Fruit fly (Drosophila melanogaster): ENCODE results near the gene CG42264.

Gene CG42264

dm6 chrX:5776547-5776946 is at the start of gene CG42264:
CG42264 (minus strand) TSS chrX:5776647.
- TF ChIP-seq Pif1B (GFP tag; optimal IDR thresholded peaks at IDR 0.05) (no peak), CG8159 (tag; optimal IDR thresholded peaks at IDR 0.05) (no peak), gl (tag; optimal IDR thresholded peaks at IDR 0.05) (no peak), CG9948 (tag; optimal IDR thresholded peaks at IDR 0.05) (no peak)

- TF ChIP-seq Pif1B (GFP tag; optimal IDR thresholded peaks at IDR 0.05): no peak
- no peak for TF ChIP-seq CG14655 (GFP tag; optimal IDR thresholded peaks at IDR 0.05)
- no peak for TF ChIP-seq Snoo (tag; optimal IDR thresholded peaks at IDR 0.05)
- TF ChIP-seq CG4496 (GFP tag; IDR thresholded peaks at IDR 0.05): 0 out of 3 replicates have a peak, but pooled peaks have one; percentile 15
- no peak for TF ChIP-seq CG8301 (tag; optimal IDR thresholded peaks at IDR 0.05)
Measured at dm6 chrX:5819972-5820371, 43.5 kb upstream of the CG42264 start.

- TF ChIP-seq CG9948 (tag; optimal IDR thresholded peaks at IDR 0.05) (no peak), Pif1B (GFP tag; optimal IDR thresholded peaks at IDR 0.05) (no peak), CG8159 (tag; optimal IDR thresholded peaks at IDR 0.05) (no peak), CG15710 (tag; optimal IDR thresholded peaks at IDR 0.05) (no peak)
Measured at dm6 chrX:5818428-5818827, 42.0 kb upstream of the CG42264 start, which contains the start of gene CG15765. CG15765 (plus strand) TSS chrX:5818559.

- TF ChIP-seq Pif1B (GFP tag; optimal IDR thresholded peaks at IDR 0.05) (no peak), gl (tag; optimal IDR thresholded peaks at IDR 0.05) (no peak), rn (GFP tag; IDR thresholded peaks at IDR 0.05) (no peak), CG34367 (tag; optimal IDR thresholded peaks at IDR 0.05) (no peak), D1 (tag; optimal IDR thresholded peaks at IDR 0.05) (no peak)
Measured at dm6 chrX:5817191-5817590, 40.7 kb upstream of the CG42264 start.

dm6 chrX:5815720-5816119 is 39.3 kb upstream of the CG42264 start, which contains the start of gene AgmNAT:
AgmNAT (minus strand) TSS chrX:5815820.
- no peak for TF ChIP-seq CG8159 (tag; optimal IDR thresholded peaks at IDR 0.05)
- no peak for TF ChIP-seq CG8301 (tag; optimal IDR thresholded peaks at IDR 0.05)
- no peak for TF ChIP-seq CG14655 (GFP tag; optimal IDR thresholded peaks at IDR 0.05)
- TF ChIP-seq CG10348 (GFP tag; IDR thresholded peaks at IDR 0.05): no peak
- TF ChIP-seq CG32121 (GFP tag; IDR thresholded peaks at IDR 0.05): no peak
- no peak for TF ChIP-seq Pif1A (GFP tag; optimal IDR thresholded peaks at IDR 0.05)
- TF ChIP-seq gl (tag; optimal IDR thresholded peaks at IDR 0.05): no peak
- TF ChIP-seq CG15710 (tag; optimal IDR thresholded peaks at IDR 0.05): no peak
- no peak for TF ChIP-seq CG34367 (tag; optimal IDR thresholded peaks at IDR 0.05)
- TF ChIP-seq CG17806 (tag; optimal IDR thresholded peaks at IDR 0.05): no peak
- no peak for TF ChIP-seq CG12605 (GFP tag; IDR thresholded peaks at IDR 0.05)
- TF ChIP-seq Snoo (tag; optimal IDR thresholded peaks at IDR 0.05): no peak
- no peak for TF ChIP-seq D1 (tag; optimal IDR thresholded peaks at IDR 0.05)
- no peak for TF ChIP-seq rn (GFP tag; IDR thresholded peaks at IDR 0.05)
- no peak for TF ChIP-seq CG4496 (GFP tag; IDR thresholded peaks at IDR 0.05)
- no peak for TF ChIP-seq fd96Ca (GFP tag; IDR thresholded peaks at IDR 0.05)

- TF ChIP-seq Pif1A (GFP tag; optimal IDR thresholded peaks at IDR 0.05): no peak
- no peak for TF ChIP-seq CG9948 (tag; optimal IDR thresholded peaks at IDR 0.05)
- TF ChIP-seq CG12605 (GFP tag; IDR thresholded peaks at IDR 0.05): no peak
- TF ChIP-seq CG8301 (tag; optimal IDR thresholded peaks at IDR 0.05): no peak
- no peak for TF ChIP-seq Snoo (tag; optimal IDR thresholded peaks at IDR 0.05)
Measured at dm6 chrX:5812877-5813276, 36.4 kb upstream of the CG42264 start, which contains the start of gene CG44329. CG44329 (minus strand) TSS chrX:5812977.

- no peak for TF ChIP-seq CG17806 (tag; optimal IDR thresholded peaks at IDR 0.05)
- no peak for TF ChIP-seq CG10348 (GFP tag; IDR thresholded peaks at IDR 0.05)
- no peak for TF ChIP-seq CG13204 (GFP tag; optimal IDR thresholded peaks at IDR 0.05)
- TF ChIP-seq CG12605 (GFP tag; IDR thresholded peaks at IDR 0.05): no peak
- TF ChIP-seq CG32121 (GFP tag; IDR thresholded peaks at IDR 0.05): no peak
- no peak for TF ChIP-seq CG8301 (tag; optimal IDR thresholded peaks at IDR 0.05)
Measured at dm6 chrX:5808654-5809053, 32.2 kb upstream of the CG42264 start, which contains the start of gene Prosbeta2R1. Prosbeta2R1 (plus strand) TSS chrX:5808954.

- TF ChIP-seq rn (GFP tag; IDR thresholded peaks at IDR 0.05) (no peak), CG8159 (tag; optimal IDR thresholded peaks at IDR 0.05) (no peak), CG15710 (tag; optimal IDR thresholded peaks at IDR 0.05) (no peak), CG14655 (GFP tag; optimal IDR thresholded peaks at IDR 0.05) (no peak), CG9948 (tag; optimal IDR thresholded peaks at IDR 0.05) (no peak), CG32121 (GFP tag; IDR thresholded peaks at IDR 0.05) (no peak), CG4496 (GFP tag; IDR thresholded peaks at IDR 0.05) (no peak), D1 (tag; optimal IDR thresholded peaks at IDR 0.05) (no peak), Snoo (tag; optimal IDR thresholded peaks at IDR 0.05) (no peak), CG34367 (tag; optimal IDR thresholded peaks at IDR 0.05) (no peak), CG8301 (tag; optimal IDR thresholded peaks at IDR 0.05) (no peak), CG10348 (GFP tag; IDR thresholded peaks at IDR 0.05) (no peak), CG17806 (tag; optimal IDR thresholded peaks at IDR 0.05) (no peak), gl (tag; optimal IDR thresholded peaks at IDR 0.05) (no peak), EcR (GFP tag; optimal IDR thresholded peaks at IDR 0.05) (no peak)
Measured at dm6 chrX:5804377-5804776, 27.9 kb upstream of the CG42264 start, which contains the start of gene Cpr5C. Cpr5C (plus strand) TSS chrX:5804677.

Data from whole organism, pupa.